Fruit fly (Drosophila melanogaster) whole organism, prepupa: ENCODE measurements around the gene CG14961.

Experiments
- CG11294 ChIP-seq: fragments of 200-800 bp; sonication (Bioruptor generic); IDR thresholded peaks from 2 replicates; pipeline ENCODE4 v1.3.6; 2022; ENCODE audit warnings: missing biosample characterization, missing genetic modification characterization
- CG15336 ChIP-seq: fragments of 200-800 bp; sonication (Bioruptor generic); IDR thresholded peaks from 2 replicates; pipeline ENCODE4 v1.3.6; 2022; ENCODE audit warnings: missing biosample characterization, missing genetic modification characterization
- CG16779 ChIP-seq: fragments of 200-800 bp; sonication (Bioruptor generic); optimal IDR thresholded peaks from 3 replicates; lab custom pipeline; 2017; ENCODE audit warnings: missing biosample characterization, mild to moderate bottlenecking, missing genetic modification characterization
- CG8319 ChIP-seq: fragments of 200-800 bp; sonication (Bioruptor generic); optimal IDR thresholded peaks from 3 replicates; lab custom pipeline; 2016; ENCODE audit warnings: missing biosample characterization, missing genetic modification characterization
- Ets96B ChIP-seq: fragments of 200-800 bp; optimal IDR thresholded peaks from 2 replicates; lab custom pipeline; 2019; ENCODE audit warnings: missing biosample characterization, mild to moderate bottlenecking, missing genetic modification characterization, moderate library complexity
- Smox ChIP-seq: fragments of 200-800 bp; sonication (Bioruptor generic); optimal IDR thresholded peaks from 3 replicates; lab custom pipeline; 2016; ENCODE audit warnings: missing biosample characterization, missing genetic modification characterization
- achi ChIP-seq: fragments of 200-800 bp; sonication (Bioruptor generic); optimal IDR thresholded peaks from 3 replicates; lab custom pipeline; 2016; ENCODE audit warnings: missing biosample characterization, missing genetic modification characterization
- acj6 ChIP-seq: fragments of 200-800 bp; sonication (Bioruptor generic); optimal IDR thresholded peaks from 3 replicates; lab custom pipeline; 2016; ENCODE audit warnings: missing biosample characterization, missing genetic modification characterization
- fd59A ChIP-seq: fragments of 200-800 bp; sonication (Bioruptor generic); optimal IDR thresholded peaks from 2 replicates; lab custom pipeline; 2017; ENCODE audit warnings: missing biosample characterization, mild to moderate bottlenecking, missing genetic modification characterization, missing genetic modification reagents
- spab ChIP-seq: fragments of 200-800 bp; sonication (Bioruptor generic); optimal IDR thresholded peaks from 2 replicates; lab custom pipeline; 2017; ENCODE audit warnings: missing biosample characterization, mild to moderate bottlenecking, missing genetic modification characterization, missing genetic modification reagents

DNA sequence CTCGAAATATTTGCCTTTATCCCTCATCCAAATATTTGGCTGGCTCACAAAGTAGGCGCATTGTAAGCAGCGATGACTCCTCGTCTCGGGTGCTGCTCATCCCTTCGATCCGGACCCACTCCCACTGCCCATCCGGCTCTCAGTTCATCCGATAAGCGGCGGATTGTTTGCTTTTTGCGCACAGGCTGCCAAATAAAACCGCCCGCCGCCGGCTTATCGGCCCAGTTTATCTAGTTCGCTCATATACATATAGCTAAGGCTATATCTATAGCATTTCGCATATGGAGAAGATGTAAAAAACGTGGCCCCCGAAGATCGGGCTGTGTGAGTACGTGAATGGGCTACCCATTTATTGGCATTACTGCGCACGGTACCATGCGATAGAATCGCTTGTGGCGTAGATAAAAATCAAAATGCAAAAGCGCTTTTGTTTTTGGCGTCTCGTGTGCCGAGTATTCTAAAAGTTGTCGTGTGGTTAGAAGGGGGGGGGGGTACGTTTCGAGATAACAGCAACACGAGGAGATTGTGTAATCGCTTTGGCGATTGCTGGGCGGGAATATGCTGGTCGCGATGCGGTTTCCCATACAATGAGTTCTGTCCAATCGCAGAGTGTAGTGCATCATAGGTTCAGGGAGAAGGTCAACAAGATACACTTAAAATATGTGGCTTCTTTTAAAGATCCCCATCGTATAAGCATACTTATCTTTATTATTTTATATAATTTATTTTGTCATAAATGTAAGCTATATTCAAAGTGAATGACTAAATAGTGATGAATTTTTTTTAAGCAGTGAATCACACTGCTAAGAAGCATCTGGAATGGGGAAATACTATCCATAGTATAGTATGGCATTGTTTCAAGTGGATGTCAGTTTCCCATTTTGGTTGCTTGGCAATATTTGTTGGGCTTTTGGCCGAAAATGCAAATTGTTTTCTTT lies 20.9 kb upstream of the CG14961 start:
- TF ChIP-seq Ets96B (no peak), CG8319 (GFP tag; lab: Kevin White, UChicago) (no peak), Smox (no peak), CG15336 (GFP tag; lab: Robert Waterston, UW) (no peak), acj6 (GFP tag; lab: Kevin White, UChicago) (no peak), CG16779 (tag; lab: Kevin White, UChicago) (no peak), fd59A (GFP tag; lab: Kevin White, UChicago) (no peak), CG11294 (GFP tag; lab: Robert Waterston, UW) (no peak), spab (GFP tag; lab: Kevin White, UChicago) (no peak), achi (GFP tag; lab: Kevin White, UChicago) (no peak)
